Worm (Caenorhabditis elegans) whole organism, L2 larva: ENCODE measurements around the gene Y17G7B.22.

Experiments
- Y55F3AM.14 ChIP-seq: fragments of 200-800 bp; sonication (Bioruptor generic); optimal IDR thresholded peaks from 2 replicates; lab custom pipeline; 2018; ENCODE audit warnings: mild to moderate bottlenecking, missing genetic modification characterization, missing compliant biosample characterization
- ZK546.5 ChIP-seq: sonication (generic microtip); optimal IDR thresholded peaks from 2 replicates; lab custom pipeline; 2017; ENCODE audit warnings: missing biosample characterization, missing genetic modification characterization
- ama-1 ChIP-seq: fragments of 150-350 bp; optimal IDR thresholded peaks from 2 replicates; lab custom pipeline; 2018; ENCODE audit warnings: inconsistent platforms
- egl-27 ChIP-seq: sonication (generic microtip); optimal IDR thresholded peaks from 3 replicates; lab custom pipeline; 2017; ENCODE audit warnings: missing biosample characterization, missing genetic modification reagents, missing genetic modification characterization
- fos-1 ChIP-seq: fragments of 150-350 bp; optimal IDR thresholded peaks from 2 replicates; lab custom pipeline; 2014; ENCODE audit warnings: missing biosample characterization, missing genetic modification characterization
- lin-13 ChIP-seq: fragments of 150-350 bp; optimal IDR thresholded peaks from 2 replicates; lab custom pipeline; 2014; ENCODE audit warnings: missing biosample characterization, missing genetic modification reagents, missing genetic modification characterization
- lin-39 ChIP-seq: fragments of 150-350 bp; optimal IDR thresholded peaks from 2 replicates; lab custom pipeline; 2014; ENCODE audit warnings: missing biosample characterization, missing genetic modification reagents, missing genetic modification characterization
- nhr-25 ChIP-seq: fragments of 150-350 bp; sonication (generic microtip); optimal IDR thresholded peaks from 3 replicates; lab custom pipeline; 2014; ENCODE audit warnings: missing biosample characterization, missing genetic modification characterization
- snpc-4 ChIP-seq: fragments of 150-350 bp; optimal IDR thresholded peaks from 2 replicates; lab custom pipeline; 2014; ENCODE audit warnings: missing biosample characterization, missing genetic modification characterization
- unc-62 ChIP-seq: fragments of 150-350 bp; optimal IDR thresholded peaks from 2 replicates; lab custom pipeline; 2014; ENCODE audit warnings: missing biosample characterization, missing genetic modification reagents, missing genetic modification characterization
- ztf-11 ChIP-seq: sonication (generic microtip); optimal IDR thresholded peaks from 2 replicates; lab custom pipeline; 2017; ENCODE audit warnings: missing biosample characterization, missing genetic modification characterization

- TF ChIP-seq ama-1 (lab: Kevin White, UChicago) (peak; percentile 45), egl-27 (tag; lab: Kevin White, UChicago) (no peak), ztf-11 (tag; lab: Kevin White, UChicago) (no peak), lin-13 (GFP tag; lab: Kevin White, UChicago) (no peak), snpc-4 (tag; lab: Kevin White, UChicago) (no peak), ZK546.5 (tag; lab: Kevin White, UChicago) (no peak), fos-1 (no peak), Y55F3AM.14 (no peak), lin-39 (tag; lab: Kevin White, UChicago) (no peak), nhr-25 (peak; percentile 15), unc-62 (GFP tag; lab: Kevin White, UChicago) (no peak)
Measured at ce11 chrII:12053486-12053885, 14.3 kb upstream of the Y17G7B.22 start.
